Worm (Caenorhabditis elegans): ENCODE measurements around the gene spr-2.

The spr-2 gene

DNA sequence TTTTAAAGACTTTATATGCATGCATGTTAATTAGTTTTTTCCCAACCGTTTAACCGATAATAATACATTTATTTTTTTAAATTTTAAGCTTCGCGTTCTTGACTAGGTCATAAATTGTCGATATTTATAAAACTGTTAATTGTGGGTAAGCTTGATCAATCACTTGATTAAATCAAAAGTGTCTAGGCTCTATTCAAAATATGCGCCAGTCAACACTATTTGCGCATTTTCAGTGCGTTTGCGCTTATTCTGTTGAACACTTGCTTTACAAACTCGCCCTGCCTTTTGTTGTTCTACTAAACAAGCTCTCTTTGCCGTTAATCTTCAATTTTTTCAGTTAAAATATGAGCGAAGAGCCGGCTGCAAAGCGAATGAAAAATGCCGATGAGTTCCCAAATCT, at the start of gene spr-2:
Gene spr-2 (plus strand): TSS at position 332 of the 400 bp plus-strand sequence.
- TF ChIP-seq hmbx-1 (tag; optimal IDR thresholded peaks at IDR 0.05) = no peak
- no peak for TF ChIP-seq pes-1 (GFP tag; IDR thresholded peaks at IDR 0.05)
- TF ChIP-seq B0310.2 (tag; optimal IDR thresholded peaks at IDR 0.05) = no peak
- TF ChIP-seq tbx-11 (GFP tag; IDR thresholded peaks at IDR 0.05) = no peak
- no peak for TF ChIP-seq tbx-37 (GFP tag; conservative IDR thresholded peaks at IDR 0.05)
- TF ChIP-seq sea-1 (GFP tag; conservative IDR thresholded peaks at IDR 0.05) = no peak
- TF ChIP-seq aly-1 (tag; optimal IDR thresholded peaks at IDR 0.05) = no peak
- no peak for TF ChIP-seq ets-7 (tag; optimal IDR thresholded peaks at IDR 0.05)
- TF ChIP-seq scrt-1 (GFP tag; IDR thresholded peaks at IDR 0.05) = no peak
- TF ChIP-seq F13C5.2 (tag; optimal IDR thresholded peaks at IDR 0.05) = no peak
- TF ChIP-seq hnd-1 (tag; optimal IDR thresholded peaks at IDR 0.05) = no peak
- no peak for TF ChIP-seq tra-4 (tag; optimal IDR thresholded peaks at IDR 0.05)
- TF ChIP-seq ceh-13 (GFP tag; optimal IDR thresholded peaks at IDR 0.05) = no peak
- TF ChIP-seq ceh-36 (tag; optimal IDR thresholded peaks at IDR 0.05) = no peak
- no peak for TF ChIP-seq hmg-4 (GFP tag; optimal IDR thresholded peaks at IDR 0.05)
- no peak for TF ChIP-seq ama-1 (optimal IDR thresholded peaks at IDR 0.05)
- no peak for TF ChIP-seq flt-1 (GFP tag; IDR thresholded peaks at IDR 0.05)

DNA sequence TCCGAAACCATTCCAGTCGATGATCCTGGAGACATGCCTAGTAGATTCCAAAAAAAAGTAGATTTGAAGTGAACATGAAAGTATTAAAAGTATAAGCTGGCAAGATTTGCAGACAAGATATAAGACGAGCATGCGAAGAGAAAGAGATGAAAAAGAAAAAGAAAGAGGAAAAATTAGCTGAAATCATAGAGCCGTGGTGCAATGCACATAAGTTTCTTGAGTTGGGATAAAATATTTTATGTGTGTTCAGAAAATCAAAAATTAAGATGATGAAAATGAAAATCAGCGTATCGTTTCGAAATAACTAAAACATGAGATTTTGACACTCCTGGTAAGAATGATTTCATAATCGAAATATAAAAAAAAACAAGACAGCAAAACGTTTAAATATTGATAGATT, 46.8 kb upstream of the spr-2 start, which contains the start of gene T11B7.2:
Gene T11B7.2 (minus strand): TSS at position 101 of the 400 bp plus-strand sequence.
- no peak for TF ChIP-seq tbx-37 (GFP tag; conservative IDR thresholded peaks at IDR 0.05)
- TF ChIP-seq scrt-1 (GFP tag; IDR thresholded peaks at IDR 0.05) = no peak
- no peak for TF ChIP-seq F13C5.2 (tag; optimal IDR thresholded peaks at IDR 0.05)
- TF ChIP-seq hmg-4 (GFP tag; optimal IDR thresholded peaks at IDR 0.05) = no peak
- no peak for TF ChIP-seq hmbx-1 (tag; optimal IDR thresholded peaks at IDR 0.05)

DNA sequence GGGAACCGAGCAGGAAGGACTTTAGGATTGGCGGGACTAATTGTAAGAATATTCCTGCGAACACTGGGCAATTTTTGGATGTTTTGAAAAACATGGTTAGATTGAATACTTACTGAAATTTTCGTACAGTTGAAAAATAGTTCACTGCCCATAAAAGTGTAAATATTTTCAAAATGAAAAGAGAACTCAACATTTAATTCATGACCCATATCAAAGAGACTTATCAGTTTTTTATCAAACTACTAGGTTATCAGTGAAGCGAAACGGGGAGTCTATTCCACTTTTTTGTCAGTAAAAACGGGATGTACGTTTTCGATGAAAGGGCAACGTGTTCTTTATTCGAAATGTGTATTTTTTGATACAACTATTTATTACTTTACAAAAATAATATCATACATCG, 45.3 kb upstream of the spr-2 start:
- no peak for TF ChIP-seq ets-7 (tag; optimal IDR thresholded peaks at IDR 0.05)
- TF ChIP-seq tbx-11 (GFP tag; IDR thresholded peaks at IDR 0.05) = no peak
- TF ChIP-seq scrt-1 (GFP tag; IDR thresholded peaks at IDR 0.05) = no peak
- TF ChIP-seq pes-1 (GFP tag; IDR thresholded peaks at IDR 0.05) = no peak
- TF ChIP-seq hmbx-1 (tag; optimal IDR thresholded peaks at IDR 0.05) = no peak
- TF ChIP-seq ama-1 (optimal IDR thresholded peaks at IDR 0.05) = no peak
- no peak for TF ChIP-seq F13C5.2 (tag; optimal IDR thresholded peaks at IDR 0.05)
- TF ChIP-seq hmg-4 (GFP tag; optimal IDR thresholded peaks at IDR 0.05) = no peak
- TF ChIP-seq tra-4 (tag; optimal IDR thresholded peaks at IDR 0.05) = no peak

DNA sequence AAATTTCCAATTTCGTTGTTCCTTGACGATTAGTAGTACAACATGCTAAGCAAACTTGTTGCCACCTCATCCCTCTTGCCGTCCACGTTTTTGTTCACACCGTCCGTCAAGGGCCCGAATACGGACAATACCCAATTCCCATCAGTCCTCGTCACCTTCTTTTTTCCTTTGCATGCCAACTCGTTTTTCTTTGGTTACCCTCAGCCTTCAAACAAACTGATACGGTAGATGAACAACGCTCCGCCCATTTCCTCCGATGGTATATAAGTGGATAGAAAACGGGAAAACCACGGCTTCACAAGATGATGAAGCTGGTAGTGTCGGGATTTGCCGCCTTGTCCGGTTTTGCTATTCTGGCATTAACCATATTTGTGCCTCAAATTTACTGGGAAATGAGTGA, 43.3 kb upstream of the spr-2 start, which contains the start of gene col-118:
Gene col-118 (plus strand): TSS at position 301 of the 400 bp plus-strand sequence.
- TF ChIP-seq F13C5.2 (tag; optimal IDR thresholded peaks at IDR 0.05) (no peak), tbx-11 (GFP tag; IDR thresholded peaks at IDR 0.05) (no peak), tra-4 (tag; optimal IDR thresholded peaks at IDR 0.05) (no peak), flt-1 (GFP tag; IDR thresholded peaks at IDR 0.05) (no peak), pes-1 (GFP tag; IDR thresholded peaks at IDR 0.05) (no peak), sea-1 (GFP tag; conservative IDR thresholded peaks at IDR 0.05) (no peak), hmbx-1 (tag; optimal IDR thresholded peaks at IDR 0.05) (no peak)

DNA sequence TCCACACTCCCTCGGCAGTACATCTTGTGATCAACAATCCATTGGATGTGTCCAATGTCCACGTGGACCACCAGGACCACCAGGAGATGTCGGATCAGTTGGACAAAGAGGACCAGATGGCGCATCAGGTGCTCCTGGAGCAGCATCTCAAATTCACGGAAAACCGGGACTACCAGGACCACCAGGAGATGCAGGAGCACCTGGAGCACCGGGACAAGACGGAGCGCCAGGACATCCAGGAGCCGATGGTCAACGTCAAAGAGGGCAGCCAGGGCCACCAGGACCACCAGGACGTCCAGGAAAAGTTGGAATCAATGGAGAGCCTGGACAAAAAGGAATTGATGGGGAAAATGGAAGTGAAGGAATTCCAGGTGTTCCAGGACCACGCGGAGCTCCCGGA, 42.3 kb upstream of the spr-2 start:
- TF ChIP-seq ceh-36 (tag; optimal IDR thresholded peaks at IDR 0.05) (no peak), B0310.2 (tag; optimal IDR thresholded peaks at IDR 0.05) (no peak), tbx-11 (GFP tag; IDR thresholded peaks at IDR 0.05) (no peak), ama-1 (optimal IDR thresholded peaks at IDR 0.05) (no peak), tbx-37 (GFP tag; conservative IDR thresholded peaks at IDR 0.05) (no peak), hmg-4 (GFP tag; optimal IDR thresholded peaks at IDR 0.05) (no peak), ets-7 (tag; optimal IDR thresholded peaks at IDR 0.05) (no peak), flt-1 (GFP tag; IDR thresholded peaks at IDR 0.05) (no peak), pes-1 (GFP tag; IDR thresholded peaks at IDR 0.05) (no peak), F13C5.2 (tag; optimal IDR thresholded peaks at IDR 0.05) (no peak), aly-1 (tag; optimal IDR thresholded peaks at IDR 0.05) (no peak), hmbx-1 (tag; optimal IDR thresholded peaks at IDR 0.05) (no peak), tra-4 (tag; optimal IDR thresholded peaks at IDR 0.05) (no peak), hnd-1 (tag; optimal IDR thresholded peaks at IDR 0.05) (no peak), sea-1 (GFP tag; conservative IDR thresholded peaks at IDR 0.05) (no peak), scrt-1 (GFP tag; IDR thresholded peaks at IDR 0.05) (no peak), ceh-13 (GFP tag; optimal IDR thresholded peaks at IDR 0.05) (no peak)

DNA sequence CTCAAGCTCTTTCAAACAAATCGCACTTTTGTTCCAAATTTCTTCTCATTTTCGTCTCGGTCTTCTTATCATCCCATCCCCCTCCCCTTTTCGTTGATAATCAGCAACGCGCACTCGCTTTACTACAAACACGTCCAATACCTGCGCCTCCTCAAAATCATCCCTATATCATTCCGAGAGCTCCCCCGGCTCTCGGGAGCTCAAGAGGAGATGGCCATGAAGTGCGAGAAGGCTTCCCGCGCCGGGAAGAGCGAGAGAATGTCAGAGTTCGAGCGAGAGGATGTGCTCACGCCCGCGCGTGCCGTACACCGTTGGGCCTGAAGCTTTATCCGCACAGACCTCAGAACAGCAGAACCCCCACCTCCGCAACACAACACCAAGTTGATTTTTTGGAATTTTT, 40.5 kb upstream of the spr-2 start:
- TF ChIP-seq aly-1 (tag; optimal IDR thresholded peaks at IDR 0.05) = peak; percentile 48
- TF ChIP-seq ets-7 (tag; optimal IDR thresholded peaks at IDR 0.05) = no peak

DNA sequence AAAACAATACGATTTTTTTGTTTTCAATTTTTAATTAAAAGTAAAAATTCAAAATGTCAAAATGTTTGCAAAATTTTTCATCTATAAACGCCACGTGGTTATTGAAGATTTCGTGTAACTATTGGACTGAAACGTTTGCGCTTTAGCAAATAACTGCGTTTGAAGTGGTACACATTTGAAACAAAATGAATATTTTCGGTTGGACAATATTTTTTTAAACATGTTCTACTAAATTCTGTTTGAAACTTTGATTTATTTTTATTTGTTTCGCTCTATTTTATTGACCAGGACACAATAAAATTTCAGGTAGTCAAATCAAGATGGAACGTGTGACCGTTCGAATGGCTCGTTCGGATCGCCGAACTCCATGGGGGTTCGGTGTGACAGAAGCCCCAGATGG, 39.1 kb upstream of the spr-2 start, which contains the start of gene alp-1:
Gene alp-1 (plus strand): TSS at position 301 of the 400 bp plus-strand sequence.
- TF ChIP-seq scrt-1 (GFP tag; IDR thresholded peaks at IDR 0.05) (no peak), hmbx-1 (tag; optimal IDR thresholded peaks at IDR 0.05) (no peak), flt-1 (GFP tag; IDR thresholded peaks at IDR 0.05) (no peak), ceh-13 (GFP tag; optimal IDR thresholded peaks at IDR 0.05) (no peak), pes-1 (GFP tag; IDR thresholded peaks at IDR 0.05) (no peak), aly-1 (tag; optimal IDR thresholded peaks at IDR 0.05) (no peak), ceh-36 (tag; optimal IDR thresholded peaks at IDR 0.05) (no peak), hmg-4 (GFP tag; optimal IDR thresholded peaks at IDR 0.05) (no peak), ama-1 (optimal IDR thresholded peaks at IDR 0.05) (no peak), ets-7 (tag; optimal IDR thresholded peaks at IDR 0.05) (no peak), tbx-37 (GFP tag; conservative IDR thresholded peaks at IDR 0.05) (no peak)

DNA sequence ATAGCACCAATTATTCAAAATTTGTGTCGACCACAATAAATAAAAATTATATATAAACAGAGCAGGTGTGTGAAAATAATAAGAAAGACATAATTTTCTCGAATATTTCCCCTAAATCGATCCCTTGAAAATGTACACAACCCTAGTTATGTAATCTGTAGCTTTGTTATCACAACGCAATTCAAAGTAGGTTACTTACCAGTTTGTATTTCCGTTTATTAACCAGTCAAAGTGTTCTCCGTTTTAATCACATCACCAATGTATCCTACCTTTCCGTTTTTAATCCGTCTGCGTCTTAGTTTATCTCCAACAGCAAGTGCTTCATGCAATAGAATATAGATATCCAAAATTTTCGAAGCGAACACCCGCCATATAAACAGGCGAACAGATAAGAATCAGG, 38.0 kb upstream of the spr-2 start:
- TF ChIP-seq ceh-36 (tag; optimal IDR thresholded peaks at IDR 0.05) = no peak

DNA sequence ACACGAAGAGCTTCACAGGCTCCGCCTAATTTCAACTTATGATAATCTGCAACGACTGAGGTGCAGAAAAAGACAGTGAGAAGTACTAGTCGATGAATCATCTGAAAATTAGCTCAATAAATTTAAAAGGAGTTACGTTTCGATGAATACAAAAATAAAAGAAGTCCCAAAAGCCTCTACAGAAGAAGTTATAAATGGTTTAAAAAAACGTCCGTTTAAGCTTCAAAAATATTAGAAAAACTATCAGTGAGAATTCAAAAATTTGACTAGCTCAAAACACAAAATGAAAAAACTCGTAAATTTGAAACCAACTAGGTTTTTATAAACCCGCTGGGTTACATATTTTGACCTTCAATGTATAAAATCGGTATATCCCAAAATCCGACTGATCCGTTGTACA, 35.3 kb upstream of the spr-2 start, which contains the start of gene T11B7.5:
Gene T11B7.5 (minus strand): TSS at position 101 of the 400 bp plus-strand sequence.
- TF ChIP-seq tbx-11 (GFP tag; IDR thresholded peaks at IDR 0.05) (no peak), sea-1 (GFP tag; conservative IDR thresholded peaks at IDR 0.05) (no peak), F13C5.2 (tag; optimal IDR thresholded peaks at IDR 0.05) (no peak), pes-1 (GFP tag; IDR thresholded peaks at IDR 0.05) (no peak), aly-1 (tag; optimal IDR thresholded peaks at IDR 0.05) (no peak), flt-1 (GFP tag; IDR thresholded peaks at IDR 0.05) (no peak), ceh-13 (GFP tag; optimal IDR thresholded peaks at IDR 0.05) (no peak), hmbx-1 (tag; optimal IDR thresholded peaks at IDR 0.05) (no peak), ets-7 (tag; optimal IDR thresholded peaks at IDR 0.05) (no peak), hmg-4 (GFP tag; optimal IDR thresholded peaks at IDR 0.05) (no peak), hnd-1 (tag; optimal IDR thresholded peaks at IDR 0.05) (no peak), scrt-1 (GFP tag; IDR thresholded peaks at IDR 0.05) (no peak), B0310.2 (tag; optimal IDR thresholded peaks at IDR 0.05) (no peak), ceh-36 (tag; optimal IDR thresholded peaks at IDR 0.05) (no peak), tra-4 (tag; optimal IDR thresholded peaks at IDR 0.05) (no peak), tbx-37 (GFP tag; conservative IDR thresholded peaks at IDR 0.05) (no peak), ama-1 (optimal IDR thresholded peaks at IDR 0.05) (no peak)

Data from whole organism, early embryonic.